Worm (Caenorhabditis elegans): ENCODE results near the gene B0280.2.

- TF ChIP-seq ceh-100 (GFP tag; IDR thresholded peaks at IDR 0.05): no peak
- TF ChIP-seq ceh-27 (GFP tag; optimal IDR thresholded peaks at IDR 0.05): no peak
- TF ChIP-seq lsy-27 (tag; optimal IDR thresholded peaks at IDR 0.05; ENCODE audit: borderline replicate concordance, insufficient read depth): no peak
- TF ChIP-seq ekl-4 (GFP tag; IDR thresholded peaks at IDR 0.05): no peak
- TF ChIP-seq unc-130 (GFP tag; optimal IDR thresholded peaks at IDR 0.05): no peak
- TF ChIP-seq snpc-4 (GFP tag; optimal IDR thresholded peaks at IDR 0.05): no peak
- no peak for TF ChIP-seq snpc-4 (tag; optimal IDR thresholded peaks at IDR 0.05)
- TF ChIP-seq hrde-1 (tag; optimal IDR thresholded peaks at IDR 0.05; ENCODE audit: borderline replicate concordance): no peak
- no peak for TF ChIP-seq nfya-1 (tag; optimal IDR thresholded peaks at IDR 0.05; ENCODE audit: borderline replicate concordance, insufficient read depth)
- no peak for TF ChIP-seq ama-1 (optimal IDR thresholded peaks at IDR 0.05)
- TF ChIP-seq ama-1 (GFP tag; optimal IDR thresholded peaks at IDR 0.05): no peak
- TF ChIP-seq F57C9.4 (tag; optimal IDR thresholded peaks at IDR 0.05): no peak
Observed at ce11 chrIII:7120477-7120876, 4.0 kb upstream of the B0280.2 start.

All from whole organism, young adult.